Worm (Caenorhabditis elegans): Measurements from ENCODE around the gene dgk-1.

Gene dgk-1

ce11 chrX:957581-957980 lies 33.7 kb downstream of the dgk-1 start, which contains the start of gene chil-10:
Gene chil-10, plus strand, starts transcription at chrX:957881.
- TF ChIP-seq dao-5 (tag; optimal IDR thresholded peaks at IDR 0.05) (no peak), W03F9.2 (tag; optimal IDR thresholded peaks at IDR 0.05) (no peak), him-1 (tag; optimal IDR thresholded peaks at IDR 0.05) (no peak)

DNA sequence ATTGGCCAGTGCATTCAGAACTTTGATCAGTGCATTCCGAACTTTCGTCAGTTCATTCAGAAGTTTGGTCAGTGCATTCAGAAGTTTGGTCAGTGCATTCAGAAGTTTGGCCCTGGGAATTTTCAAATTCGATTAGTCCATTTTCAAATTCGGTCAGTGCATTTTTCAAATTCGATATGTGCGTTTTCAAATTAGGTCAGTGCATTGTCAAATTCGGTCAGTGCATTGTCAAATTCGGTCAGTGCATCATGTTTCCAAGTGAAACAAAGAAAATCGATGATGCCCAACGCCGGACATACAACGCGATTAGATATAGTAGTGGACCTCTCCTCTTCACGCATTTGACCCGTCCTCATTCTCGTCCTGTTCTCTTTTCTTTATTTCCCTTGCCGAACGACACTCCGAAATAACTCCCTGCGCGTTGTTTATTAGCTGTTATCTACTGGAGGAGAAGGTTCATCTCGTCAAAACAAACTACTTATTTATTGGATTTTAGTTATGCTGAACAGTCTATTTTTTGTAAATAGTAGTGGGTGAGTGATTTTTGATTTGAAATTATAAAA lies 36.7 kb downstream of the dgk-1 start, which contains the start of gene apm-3:
Gene apm-3 (plus strand): TSS at position 477 of the 563 bp plus-strand sequence.
- no peak for TF ChIP-seq him-1 (tag; optimal IDR thresholded peaks at IDR 0.05)
- peak; percentile 2 for TF ChIP-seq W03F9.2 (tag; optimal IDR thresholded peaks at IDR 0.05)
- TF ChIP-seq dao-5 (tag; optimal IDR thresholded peaks at IDR 0.05): no peak

DNA sequence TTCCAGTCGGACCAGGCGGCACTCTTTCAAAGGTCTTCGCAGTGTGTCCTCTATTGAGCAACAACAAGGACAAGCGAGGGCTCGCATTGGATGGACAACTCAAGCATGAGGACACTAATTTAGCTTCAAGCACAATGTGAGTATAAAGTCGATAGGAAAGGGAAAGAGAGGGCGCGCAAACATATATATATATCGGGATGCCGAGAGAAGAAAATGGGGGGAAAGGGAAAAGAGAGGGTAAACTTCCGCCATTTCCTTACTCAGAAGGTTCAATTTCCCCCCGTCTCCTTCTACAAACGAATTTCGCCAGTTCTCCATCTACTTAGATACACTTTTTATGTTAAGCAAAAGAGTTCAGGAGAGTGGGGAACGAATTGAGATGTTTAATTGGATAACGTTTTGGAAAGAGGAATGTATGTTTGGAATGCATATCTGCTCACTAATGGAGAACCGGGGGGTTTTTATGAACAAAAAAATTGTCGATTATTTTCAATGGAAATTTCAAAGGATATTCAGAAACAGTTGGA lies 38.6 kb downstream of the dgk-1 start:
- TF ChIP-seq him-1 (tag; optimal IDR thresholded peaks at IDR 0.05) (no peak), W03F9.2 (tag; optimal IDR thresholded peaks at IDR 0.05) (no peak), dao-5 (tag; optimal IDR thresholded peaks at IDR 0.05) (no peak)

DNA sequence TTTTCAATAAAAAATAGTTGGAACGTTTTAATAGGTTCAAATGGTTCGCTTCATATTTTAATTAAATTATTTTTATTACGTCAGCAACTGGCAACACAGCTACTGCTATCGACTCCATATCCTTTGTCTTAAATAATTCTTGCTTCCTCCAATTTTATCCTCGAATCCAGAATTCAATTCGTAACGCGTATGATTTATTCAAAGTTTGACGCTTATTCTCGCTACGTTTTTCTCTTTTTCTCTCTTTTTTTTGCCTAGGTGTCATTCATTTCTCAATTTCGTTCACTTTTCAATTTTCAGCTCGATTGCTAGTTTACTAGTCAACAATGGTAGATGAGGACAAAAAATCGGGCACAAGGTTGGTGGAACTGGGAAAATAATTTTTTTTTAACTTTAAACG lies 40.8 kb downstream of the dgk-1 start, which contains the start of gene arr-1:
Gene arr-1 (plus strand): TSS at position 301 of the 400 bp plus-strand sequence.
- TF ChIP-seq him-1 (tag; optimal IDR thresholded peaks at IDR 0.05): no peak
- TF ChIP-seq W03F9.2 (tag; optimal IDR thresholded peaks at IDR 0.05): no peak
- no peak for TF ChIP-seq dao-5 (tag; optimal IDR thresholded peaks at IDR 0.05)

ce11 chrX:949466-949865 lies 41.8 kb downstream of the dgk-1 start:
- TF ChIP-seq dao-5 (tag; optimal IDR thresholded peaks at IDR 0.05): no peak
- TF ChIP-seq W03F9.2 (tag; optimal IDR thresholded peaks at IDR 0.05): peak; percentile 75
- TF ChIP-seq him-1 (tag; optimal IDR thresholded peaks at IDR 0.05): peak; percentile 95

- no peak for TF ChIP-seq W03F9.2 (tag; optimal IDR thresholded peaks at IDR 0.05)
- TF ChIP-seq dao-5 (tag; optimal IDR thresholded peaks at IDR 0.05): no peak
- no peak for TF ChIP-seq him-1 (tag; optimal IDR thresholded peaks at IDR 0.05)
These were observed 42.5 kb downstream of the dgk-1 start, which contains the start of gene sms-2 for ce11 chrX:948783-949182. Gene sms-2, minus strand, starts transcription at chrX:948883.

- TF ChIP-seq W03F9.2 (tag; optimal IDR thresholded peaks at IDR 0.05): no peak
- no peak for TF ChIP-seq dao-5 (tag; optimal IDR thresholded peaks at IDR 0.05)
- TF ChIP-seq him-1 (tag; optimal IDR thresholded peaks at IDR 0.05): no peak
These were observed 43.4 kb downstream of the dgk-1 start for ce11 chrX:947885-948284.

DNA sequence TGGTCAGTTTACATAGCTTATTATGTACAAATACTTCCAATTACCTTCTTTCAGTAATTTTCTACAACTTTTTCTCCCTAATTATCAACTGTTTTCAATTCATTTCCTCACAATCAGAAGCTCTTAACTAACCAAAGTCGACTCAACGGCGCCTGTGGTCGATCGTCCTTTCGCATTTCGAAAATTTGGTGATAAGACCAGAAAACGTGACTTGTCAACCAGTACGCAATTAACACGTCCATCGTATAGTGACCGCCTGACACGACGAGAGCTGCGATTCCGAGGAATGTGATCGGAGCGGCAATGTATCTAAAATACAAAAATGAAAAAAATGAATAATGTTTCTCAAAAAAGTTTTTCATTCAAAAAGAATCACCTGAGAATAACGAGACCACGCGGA lies 45.6 kb downstream of the dgk-1 start:
- no peak for TF ChIP-seq him-1 (tag; optimal IDR thresholded peaks at IDR 0.05)
- TF ChIP-seq dao-5 (tag; optimal IDR thresholded peaks at IDR 0.05): no peak
- no peak for TF ChIP-seq W03F9.2 (tag; optimal IDR thresholded peaks at IDR 0.05)

DNA sequence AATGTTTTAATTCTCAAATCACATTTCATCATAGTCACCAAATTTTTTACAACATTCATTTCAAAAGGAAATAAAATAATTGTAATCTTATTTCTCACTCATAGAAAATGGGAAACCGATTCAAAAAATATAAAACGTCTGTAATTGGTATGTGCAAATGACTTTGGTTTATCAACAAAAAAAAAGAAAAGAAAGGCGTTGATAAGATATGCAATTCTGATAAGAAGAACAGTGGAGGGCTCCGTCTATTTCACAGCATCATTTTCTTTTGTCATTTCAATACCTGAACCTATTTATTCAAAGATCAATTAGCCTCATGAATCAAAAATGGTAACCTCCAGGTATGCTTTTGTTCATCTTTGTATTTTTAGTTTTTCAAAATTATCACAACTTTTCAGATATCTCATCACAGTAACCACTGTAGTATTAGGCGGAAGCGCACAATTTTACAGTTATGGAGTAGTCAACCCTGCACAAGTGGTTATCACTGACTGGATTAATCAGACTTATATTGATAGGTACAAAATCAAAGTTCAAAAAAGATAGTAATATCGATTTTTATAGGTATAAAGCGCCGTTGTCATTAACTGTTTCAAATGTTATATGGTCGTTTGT lies 52.9 kb downstream of the dgk-1 start, which contains the start of gene F53H8.3:
Gene F53H8.3 (plus strand): TSS at position 275 of the 615 bp plus-strand sequence.
- TF ChIP-seq him-1 (tag; optimal IDR thresholded peaks at IDR 0.05): no peak
- no peak for TF ChIP-seq W03F9.2 (tag; optimal IDR thresholded peaks at IDR 0.05)
- TF ChIP-seq dao-5 (tag; optimal IDR thresholded peaks at IDR 0.05): no peak

DNA sequence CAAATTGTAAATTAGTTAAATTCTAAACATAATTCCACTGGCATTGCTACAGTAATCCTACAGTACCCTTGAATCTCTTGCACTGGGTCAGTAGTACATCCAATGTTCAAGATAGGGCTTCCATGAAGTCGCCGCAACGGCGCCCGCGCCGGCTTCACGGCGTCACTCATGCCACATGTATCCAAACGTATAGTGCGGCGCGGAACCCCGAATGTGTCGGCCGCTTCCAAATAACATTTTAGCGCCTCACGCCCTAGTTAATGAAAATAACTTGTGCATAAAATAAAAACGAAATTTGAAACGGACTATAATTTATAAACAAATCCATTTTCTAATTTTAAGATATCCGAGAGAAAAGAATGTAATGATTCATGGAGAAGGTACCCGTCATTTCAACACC lies 55.2 kb downstream of the dgk-1 start:
- TF ChIP-seq him-1 (tag; optimal IDR thresholded peaks at IDR 0.05): no peak
- TF ChIP-seq W03F9.2 (tag; optimal IDR thresholded peaks at IDR 0.05): no peak
- no peak for TF ChIP-seq dao-5 (tag; optimal IDR thresholded peaks at IDR 0.05)
